In genomic region chrII:6847917-6848379, ce11 we compare ENCODE assay signal across 1 worm cellular context.
TF ChIP-seq lines count a peak whose summit lies in the region.

tbc-6 (plus strand) TSS chrII:6848124.

TF ChIP-seq in whole organism, L1 larva, 84 proteins besides CTCF, POLR2A, EP300 and RAD21 (continued from another document):
- no peak for TF ChIP-seq pqm-1 (tag; optimal IDR thresholded peaks at IDR 0.05; lab: Kevin White, UChicago)
- TF ChIP-seq lin-15B (tag; optimal IDR thresholded peaks at IDR 0.05; lab: Kevin White, UChicago): no peak
- TF ChIP-seq ceh-90 (tag; optimal IDR thresholded peaks at IDR 0.05; lab: Kevin White, UChicago): no peak
- TF ChIP-seq lin-35 (GFP tag; optimal IDR thresholded peaks at IDR 0.05; lab: Kevin White, UChicago): peak in 1 of 2 experiments; percentile 22
- TF ChIP-seq mdl-1 (tag; optimal IDR thresholded peaks at IDR 0.05; lab: Kevin White, UChicago): peak in 1 of 2 experiments; percentile 23
- no peak for TF ChIP-seq F16B12.6 (tag; optimal IDR thresholded peaks at IDR 0.05; lab: Kevin White, UChicago)
- TF ChIP-seq Y116A8C.19 (tag; optimal IDR thresholded peaks at IDR 0.05; lab: Kevin White, UChicago; ENCODE audit: borderline replicate concordance): no peak
- TF ChIP-seq vab-15 (tag; optimal IDR thresholded peaks at IDR 0.05; lab: Kevin White, UChicago): peak; percentile 80
- peak; percentile 83 for TF ChIP-seq mep-1 (tag; optimal IDR thresholded peaks at IDR 0.05; lab: Kevin White, UChicago)
- TF ChIP-seq ceh-88 (GFP tag; IDR thresholded peaks at IDR 0.05; lab: Robert Waterston, UW): no peak
- no peak for TF ChIP-seq fkh-8 (tag; optimal IDR thresholded peaks at IDR 0.05; lab: Kevin White, UChicago)
- no peak for TF ChIP-seq pax-3 (tag; optimal IDR thresholded peaks at IDR 0.05; lab: Kevin White, UChicago)
- no peak for TF ChIP-seq jun-1 (tag; optimal IDR thresholded peaks at IDR 0.05; lab: Kevin White, UChicago)
- no peak for TF ChIP-seq sup-37 (GFP tag; optimal IDR thresholded peaks at IDR 0.05; lab: Kevin White, UChicago)
- peak; percentile 58 for TF ChIP-seq aly-2 (tag; optimal IDR thresholded peaks at IDR 0.05; lab: Kevin White, UChicago)
- peak; percentile 93 for TF ChIP-seq blmp-1 (tag; optimal IDR thresholded peaks at IDR 0.05; lab: Kevin White, UChicago)
- TF ChIP-seq nhr-11 (tag; optimal IDR thresholded peaks at IDR 0.05; lab: Kevin White, UChicago): no peak
- no peak for TF ChIP-seq unc-62 (GFP tag; optimal IDR thresholded peaks at IDR 0.05; lab: Kevin White, UChicago)
- peak; percentile 17 for TF ChIP-seq elt-2 (tag; optimal IDR thresholded peaks at IDR 0.05; lab: Kevin White, UChicago)
- TF ChIP-seq egl-13 (tag; optimal IDR thresholded peaks at IDR 0.05; lab: Kevin White, UChicago): no peak
- TF ChIP-seq dpl-1 (GFP tag; optimal IDR thresholded peaks at IDR 0.05; lab: Kevin White, UChicago): peak in 1 of 3 experiments; percentile 21
TF ChIP-seq in whole organism, L1 larva: peak in this region for 32.
